Worm (Caenorhabditis elegans) whole organism, early embryonic: ENCODE results near the gene srg-61.
A peak's percentile ranks its signal among the peaks of the same experiment; 100 is the strongest.

Experiments used
- B0310.2 ChIP-seq: sonication (generic microtip); optimal IDR thresholded peaks from 2 replicates; lab custom pipeline; 2016; ENCODE audit warnings: mild to moderate bottlenecking, missing genetic modification characterization, missing compliant biosample characterization
- F13C5.2 ChIP-seq: sonication (generic microtip); optimal IDR thresholded peaks from 2 replicates; lab custom pipeline; 2017; ENCODE audit warnings: mild to moderate bottlenecking, missing genetic modification characterization, inconsistent platforms, missing compliant biosample characterization
- aly-1 ChIP-seq: sonication (generic microtip); optimal IDR thresholded peaks from 2 replicates; lab custom pipeline; 2016; ENCODE audit warnings: missing genetic modification characterization, missing compliant biosample characterization
- ama-1 ChIP-seq: fragments of 150-350 bp; optimal IDR thresholded peaks from 2 replicates; lab custom pipeline; 2014
- ceh-13 ChIP-seq: fragments of 200-800 bp; sonication (Bioruptor generic); optimal IDR thresholded peaks from 2 replicates; lab custom pipeline; 2018; ENCODE audit warnings: mild to moderate bottlenecking, missing genetic modification characterization, missing compliant biosample characterization
- ceh-36 ChIP-seq: sonication (generic microtip); optimal IDR thresholded peaks from 2 replicates; lab custom pipeline; 2016; ENCODE audit warnings: missing genetic modification characterization, inconsistent platforms, missing compliant biosample characterization
- ets-7 ChIP-seq: sonication (generic microtip); optimal IDR thresholded peaks from 2 replicates; lab custom pipeline; 2016; ENCODE audit warnings: missing genotype, missing genetic modification characterization, missing compliant biosample characterization
- flt-1 ChIP-seq: fragments of 200-800 bp; sonication (Bioruptor generic); IDR thresholded peaks from 2 replicates; pipeline ENCODE4 v1.3.6; 2022; ENCODE audit warnings: missing genetic modification characterization, missing compliant biosample characterization
- hmbx-1 ChIP-seq: sonication (generic microtip); optimal IDR thresholded peaks from 2 replicates; lab custom pipeline; 2016; ENCODE audit warnings: mild to moderate bottlenecking, missing genetic modification characterization, missing compliant biosample characterization
- hmg-4 ChIP-seq: fragments of 200-800 bp; sonication (Bioruptor generic); optimal IDR thresholded peaks from 2 replicates; lab custom pipeline; 2018; ENCODE audit warnings: mild to moderate bottlenecking, missing genetic modification characterization, missing compliant biosample characterization
- hnd-1 ChIP-seq: sonication (generic microtip); optimal IDR thresholded peaks from 2 replicates; lab custom pipeline; 2016; ENCODE audit warnings: missing genetic modification characterization, missing compliant biosample characterization
- pes-1 ChIP-seq: fragments of 200-800 bp; sonication (Bioruptor generic); IDR thresholded peaks from 2 replicates; pipeline ENCODE4 v1.3.6; 2022; ENCODE audit warnings: missing genetic modification reagents, missing genetic modification characterization, missing compliant biosample characterization
- scrt-1 ChIP-seq: fragments of 200-800 bp; sonication (Bioruptor generic); IDR thresholded peaks from 2 replicates; pipeline ENCODE4 v1.3.6; 2022; ENCODE audit warnings: missing genetic modification characterization, missing compliant biosample characterization
- sea-1 ChIP-seq: fragments of 200-800 bp; sonication (Bioruptor generic); conservative IDR thresholded peaks from 2 replicates; pipeline ENCODE4 v1.3.6; 2022; ENCODE audit warnings: missing genetic modification characterization, missing compliant biosample characterization
- tbx-11 ChIP-seq: fragments of 200-800 bp; sonication (Bioruptor generic); IDR thresholded peaks from 2 replicates; pipeline ENCODE4 v1.3.6; 2022; ENCODE audit warnings: missing genetic modification characterization, missing compliant biosample characterization
- tbx-37 ChIP-seq: fragments of 200-800 bp; sonication (Bioruptor generic); conservative IDR thresholded peaks from 2 replicates; pipeline ENCODE4 v1.3.6; 2022; ENCODE audit warnings: missing genetic modification reagents, missing genetic modification characterization, missing compliant biosample characterization
- tra-4 ChIP-seq: sonication (generic microtip); optimal IDR thresholded peaks from 2 replicates; lab custom pipeline; 2017; ENCODE audit warnings: missing genetic modification characterization, missing compliant biosample characterization

srg-61 gene

ce11 chrV:2720763-2721162, 19.4 kb downstream of the srg-61 start, which contains the start of gene srt-27:
TSS of gene srt-27 (minus strand) at chrV:2720863.
- TF ChIP-seq hnd-1 (tag; lab: Kevin White, UChicago) (no peak), pes-1 (GFP tag; lab: Robert Waterston, UW) (no peak), F13C5.2 (tag; lab: Kevin White, UChicago) (no peak), flt-1 (GFP tag; lab: Robert Waterston, UW) (no peak), sea-1 (GFP tag; lab: Robert Waterston, UW) (no peak), hmg-4 (no peak), ama-1 (no peak), ets-7 (tag; lab: Kevin White, UChicago) (no peak), aly-1 (tag; lab: Kevin White, UChicago) (no peak), hmbx-1 (tag; lab: Kevin White, UChicago) (no peak), tbx-11 (no peak), scrt-1 (no peak)

ce11 chrV:2718688-2719185, 21.4 kb downstream of the srg-61 start, which contains the start of gene srt-29:
TSS of gene srt-29 (minus strand) at chrV:2719135.
- TF ChIP-seq ceh-36 (tag; lab: Kevin White, UChicago) (no peak), F13C5.2 (tag; lab: Kevin White, UChicago) (no peak), hmbx-1 (tag; lab: Kevin White, UChicago) (no peak), tra-4 (no peak), hmg-4 (no peak), aly-1 (tag; lab: Kevin White, UChicago) (no peak), pes-1 (GFP tag; lab: Robert Waterston, UW) (no peak)

- TF ChIP-seq hmbx-1 (tag; lab: Kevin White, UChicago) (no peak), sea-1 (GFP tag; lab: Robert Waterston, UW) (0 out of 2 replicates have a peak, but pooled peaks have one; percentile 32), B0310.2 (tag; lab: Kevin White, UChicago) (no peak), tra-4 (no peak), ama-1 (no peak), ceh-36 (tag; lab: Kevin White, UChicago) (no peak), F13C5.2 (tag; lab: Kevin White, UChicago) (no peak), flt-1 (GFP tag; lab: Robert Waterston, UW) (no peak)
These were observed 23.2 kb downstream of the srg-61 start for ce11 chrV:2716933-2717332.

- no peak for TF ChIP-seq scrt-1
- TF ChIP-seq ceh-36 (tag; lab: Kevin White, UChicago), result no peak
- TF ChIP-seq ama-1, result no peak
- TF ChIP-seq F13C5.2 (tag; lab: Kevin White, UChicago), result no peak
- no peak for TF ChIP-seq pes-1 (GFP tag; lab: Robert Waterston, UW)
- TF ChIP-seq flt-1 (GFP tag; lab: Robert Waterston, UW), result no peak
- TF ChIP-seq hmg-4, result no peak
- no peak for TF ChIP-seq tra-4
- TF ChIP-seq tbx-37 (GFP tag; lab: Robert Waterston, UW), result no peak
- TF ChIP-seq tbx-11, result no peak
- no peak for TF ChIP-seq B0310.2 (tag; lab: Kevin White, UChicago)
These were observed 26.6 kb downstream of the srg-61 start, which contains the start of gene srt-28 for ce11 chrV:2713532-2713931. TSS of gene srt-28 (minus strand) at chrV:2713632.

- TF ChIP-seq hmbx-1 (tag; lab: Kevin White, UChicago) (no peak), ets-7 (tag; lab: Kevin White, UChicago) (no peak), scrt-1 (no peak), ama-1 (no peak), hnd-1 (tag; lab: Kevin White, UChicago) (no peak), tbx-37 (GFP tag; lab: Robert Waterston, UW) (no peak), F13C5.2 (tag; lab: Kevin White, UChicago) (no peak), B0310.2 (tag; lab: Kevin White, UChicago) (no peak), tra-4 (no peak), ceh-13 (GFP tag; lab: Kevin White, UChicago) (no peak), tbx-11 (no peak), pes-1 (GFP tag; lab: Robert Waterston, UW) (no peak), ceh-36 (tag; lab: Kevin White, UChicago) (no peak), aly-1 (tag; lab: Kevin White, UChicago) (no peak), hmg-4 (no peak), sea-1 (GFP tag; lab: Robert Waterston, UW) (no peak), flt-1 (GFP tag; lab: Robert Waterston, UW) (no peak)
These were observed 28.7 kb downstream of the srg-61 start, which contains the start of gene C24B9.3 for ce11 chrV:2711429-2711828. TSS of gene C24B9.3 (minus strand) at chrV:2711599.

- TF ChIP-seq ets-7 (tag; lab: Kevin White, UChicago) (no peak), tbx-11 (no peak), pes-1 (GFP tag; lab: Robert Waterston, UW) (no peak), sea-1 (GFP tag; lab: Robert Waterston, UW) (no peak), ceh-13 (GFP tag; lab: Kevin White, UChicago) (no peak), ama-1 (no peak), hmbx-1 (tag; lab: Kevin White, UChicago) (no peak), B0310.2 (tag; lab: Kevin White, UChicago) (no peak), hnd-1 (tag; lab: Kevin White, UChicago) (no peak)
These were observed 29.9 kb downstream of the srg-61 start for ce11 chrV:2710192-2710591.

- TF ChIP-seq hmbx-1 (tag; lab: Kevin White, UChicago) (no peak), ets-7 (tag; lab: Kevin White, UChicago) (no peak), hmg-4 (no peak), aly-1 (tag; lab: Kevin White, UChicago) (no peak), pes-1 (GFP tag; lab: Robert Waterston, UW) (no peak), ceh-13 (GFP tag; lab: Kevin White, UChicago) (no peak), B0310.2 (tag; lab: Kevin White, UChicago) (no peak), tbx-37 (GFP tag; lab: Robert Waterston, UW) (no peak)
These were observed 33.7 kb downstream of the srg-61 start for ce11 chrV:2706379-2706778.
